Worm (Caenorhabditis elegans) whole organism, late embryonic: Measurements from ENCODE around the gene ZK673.4.

Experiments used
- ceh-19 ChIP-seq: fragments of 200-800 bp; sonication (Bioruptor generic); optimal IDR thresholded peaks from 2 replicates; lab custom pipeline; 2018; ENCODE audit warnings: mild to moderate bottlenecking, missing genetic modification characterization, missing compliant biosample characterization
- ceh-2 ChIP-seq: sonication (generic microtip); optimal IDR thresholded peaks from 2 replicates; lab custom pipeline; 2016; ENCODE audit warnings: missing genotype, missing genetic modification characterization, missing compliant biosample characterization
- ets-4 ChIP-seq: sonication (generic microtip); optimal IDR thresholded peaks from 2 replicates; lab custom pipeline; 2016; ENCODE audit warnings: missing genetic modification characterization, missing compliant biosample characterization
- fkh-10 ChIP-seq: fragments of 150-350 bp; optimal IDR thresholded peaks from 2 replicates; lab custom pipeline; 2014; ENCODE audit warnings: missing biosample characterization, missing genetic modification reagents, missing genetic modification characterization
- gmeb-2 ChIP-seq: sonication (generic microtip); optimal IDR thresholded peaks from 2 replicates; lab custom pipeline; 2016; ENCODE audit warnings: missing genetic modification characterization, inconsistent platforms, missing compliant biosample characterization
- hlh-30 ChIP-seq: sonication (generic microtip); optimal IDR thresholded peaks from 2 replicates; lab custom pipeline; 2017; ENCODE audit warnings: antibody characterized with exemption, missing genetic modification characterization, missing compliant biosample characterization; ENCODE audit not compliant: insufficient read depth
- lim-6 ChIP-seq: sonication (generic microtip); optimal IDR thresholded peaks from 2 replicates; lab custom pipeline; 2016; ENCODE audit warnings: missing genetic modification characterization, missing compliant biosample characterization
- nhr-11 ChIP-seq: fragments of 150-350 bp; optimal IDR thresholded peaks from 2 replicates; lab custom pipeline; 2014; ENCODE audit warnings: missing biosample characterization, missing genetic modification characterization
- nhr-232 ChIP-seq: sonication (generic microtip); optimal IDR thresholded peaks from 2 replicates; lab custom pipeline; 2016; ENCODE audit warnings: missing genetic modification characterization, missing compliant biosample characterization
- pha-2 ChIP-seq: sonication (generic microtip); optimal IDR thresholded peaks from 2 replicates; lab custom pipeline; 2017; ENCODE audit warnings: mild to moderate bottlenecking, missing genetic modification characterization, missing compliant biosample characterization
- pha-4 ChIP-seq: fragments of 150-350 bp; optimal IDR thresholded peaks from 2 replicates; lab custom pipeline; 2018; ENCODE audit warnings: missing biosample characterization, missing genetic modification reagents, missing genetic modification characterization
- pqm-1 ChIP-seq: sonication (generic microtip); optimal IDR thresholded peaks from 2 replicates; lab custom pipeline; 2016; ENCODE audit warnings: missing genetic modification characterization, missing compliant biosample characterization
- tbx-2 ChIP-seq: sonication (generic microtip); optimal IDR thresholded peaks from 2 replicates; lab custom pipeline; 2016; ENCODE audit warnings: missing genetic modification characterization, missing compliant biosample characterization
- unc-86 ChIP-seq: sonication (generic microtip); optimal IDR thresholded peaks from 2 replicates; lab custom pipeline; 2016; ENCODE audit warnings: missing genetic modification characterization, missing compliant biosample characterization

DNA sequence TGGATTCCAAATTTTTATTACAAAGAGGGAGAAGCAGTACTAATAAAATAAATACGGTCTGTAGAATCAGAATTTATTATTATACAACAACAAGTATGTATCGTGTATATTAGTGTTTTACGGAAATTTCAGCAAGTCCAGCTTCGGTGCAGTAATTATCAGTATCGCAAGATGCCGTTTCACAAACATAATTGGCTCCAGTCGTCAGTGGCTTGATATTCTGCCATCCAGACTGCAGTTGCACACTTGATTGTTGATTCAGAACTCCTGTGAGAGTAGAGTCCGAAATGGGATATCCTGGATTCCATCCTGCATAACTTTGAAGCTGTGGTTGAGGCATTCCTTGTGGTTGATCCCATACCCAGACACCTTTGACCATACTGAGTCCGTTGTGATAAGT, 27.3 kb downstream of the ZK673.4 start:
- no peak for TF ChIP-seq ceh-2
- TF ChIP-seq lim-6 (tag; lab: Kevin White, UChicago) = no peak
- TF ChIP-seq pqm-1 (tag; lab: Kevin White, UChicago) = no peak
- no peak for TF ChIP-seq nhr-232 (tag; lab: Kevin White, UChicago)
- TF ChIP-seq nhr-11 (tag; lab: Kevin White, UChicago) = no peak
- no peak for TF ChIP-seq pha-4 (tag; lab: Kevin White, UChicago)
- no peak for TF ChIP-seq ets-4 (tag; lab: Kevin White, UChicago)
- TF ChIP-seq hlh-30 (tag; lab: Kevin White, UChicago) = no peak
- TF ChIP-seq tbx-2 (tag; lab: Kevin White, UChicago) = no peak
- TF ChIP-seq gmeb-2 = no peak
- TF ChIP-seq unc-86 (tag; lab: Kevin White, UChicago) = no peak
- no peak for TF ChIP-seq fkh-10 (GFP tag; lab: Kevin White, UChicago)
- no peak for TF ChIP-seq pha-2 (tag; lab: Kevin White, UChicago)
- no peak for TF ChIP-seq ceh-19 (GFP tag; lab: Kevin White, UChicago)
